Worm (Caenorhabditis elegans) whole organism, mixed stage, embryonic: ENCODE data around the gene pals-29.
"Not testable (repeated sequence)": the region's sequence is repeated elsewhere in the genome, so short reads cannot be mapped to it uniquely, and the experiment has no call there.

ENCODE experiments used
- bed-3 ChIP-seq: fragments of 200-800 bp; sonication (Bioruptor generic); optimal IDR thresholded peaks from 3 replicates; lab custom pipeline; 2018; ENCODE audit warnings: mild to moderate bottlenecking, missing genetic modification characterization, moderate library complexity, missing compliant biosample characterization
- ceh-39 ChIP-seq: fragments of 150-350 bp; optimal IDR thresholded peaks from 2 replicates; lab custom pipeline; 2014; ENCODE audit warnings: missing biosample characterization, missing genetic modification characterization
- ceh-43 ChIP-seq: fragments of 200-800 bp; sonication (Bioruptor generic); optimal IDR thresholded peaks from 2 replicates; lab custom pipeline; 2018; ENCODE audit warnings: mild to moderate bottlenecking, missing genetic modification characterization, moderate library complexity, missing compliant biosample characterization
- ceh-83 ChIP-seq: fragments of 200-800 bp; sonication (Bioruptor generic); optimal IDR thresholded peaks from 2 replicates; lab custom pipeline; 2018; ENCODE audit warnings: mild to moderate bottlenecking, missing genetic modification characterization, missing compliant biosample characterization
- ces-1 ChIP-seq: fragments of 150-350 bp; optimal IDR thresholded peaks from 2 replicates; lab custom pipeline; 2014; ENCODE audit warnings: missing biosample characterization, missing genetic modification reagents, missing genetic modification characterization
- cnd-1 ChIP-seq: fragments of 200-800 bp; sonication (Bioruptor generic); optimal IDR thresholded peaks from 2 replicates; lab custom pipeline; 2018; ENCODE audit warnings: mild to moderate bottlenecking, missing genetic modification characterization, missing compliant biosample characterization
- drap-1 ChIP-seq: fragments of 200-800 bp; sonication (Bioruptor generic); optimal IDR thresholded peaks from 3 replicates; lab custom pipeline; 2018; ENCODE audit warnings: mild to moderate bottlenecking, missing genetic modification characterization, missing compliant biosample characterization
- elt-1 ChIP-seq: sonication (generic microtip); optimal IDR thresholded peaks from 2 replicates; lab custom pipeline; 2017; ENCODE audit warnings: missing genetic modification characterization, mild to moderate bottlenecking, missing compliant biosample characterization, antibody characterized with exemption, moderate library complexity, borderline replicate concordance; ENCODE audit not compliant: insufficient read depth
- elt-3 ChIP-seq: fragments of 150-350 bp; optimal IDR thresholded peaks from 2 replicates; lab custom pipeline; 2014; ENCODE audit warnings: missing biosample characterization, missing genetic modification characterization
- flh-1 ChIP-seq: fragments of 200-800 bp; sonication (Bioruptor generic); optimal IDR thresholded peaks from 2 replicates; lab custom pipeline; 2018; ENCODE audit warnings: mild to moderate bottlenecking, missing genetic modification characterization, moderate library complexity, missing compliant biosample characterization
- ham-2 ChIP-seq: fragments of 200-800 bp; sonication (Bioruptor generic); optimal IDR thresholded peaks from 2 replicates; lab custom pipeline; 2018; ENCODE audit warnings: mild to moderate bottlenecking, missing genetic modification characterization, missing compliant biosample characterization
- lin-32 ChIP-seq: fragments of 200-800 bp; sonication (Bioruptor generic); optimal IDR thresholded peaks from 2 replicates; lab custom pipeline; 2018; ENCODE audit warnings: mild to moderate bottlenecking, missing genetic modification characterization, missing compliant biosample characterization
- lsy-2 ChIP-seq: fragments of 150-350 bp; optimal IDR thresholded peaks from 2 replicates; lab custom pipeline; 2014; ENCODE audit warnings: missing biosample characterization, missing genetic modification characterization
- mab-5 ChIP-seq: fragments of 150-350 bp; optimal IDR thresholded peaks from 2 replicates; lab custom pipeline; 2014; ENCODE audit warnings: missing biosample characterization, missing genetic modification characterization
- mep-1 ChIP-seq: fragments of 150-350 bp; optimal IDR thresholded peaks from 2 replicates; lab custom pipeline; 2017; ENCODE audit warnings: missing biosample characterization, missing genetic modification reagents, missing genetic modification characterization, inconsistent platforms
- mls-2 ChIP-seq: sonication (generic microtip); optimal IDR thresholded peaks from 2 replicates; lab custom pipeline; 2016; ENCODE audit warnings: mild to moderate bottlenecking, missing genetic modification characterization, moderate library complexity, missing compliant biosample characterization
- nhr-12 ChIP-seq: fragments of 150-350 bp; optimal IDR thresholded peaks from 2 replicates; lab custom pipeline; 2014; ENCODE audit warnings: missing biosample characterization, missing genetic modification characterization
- nhr-237 ChIP-seq: fragments of 150-350 bp; optimal IDR thresholded peaks from 2 replicates; lab custom pipeline; 2014; ENCODE audit warnings: missing biosample characterization, missing genetic modification characterization
- nhr-28 ChIP-seq: fragments of 150-350 bp; optimal IDR thresholded peaks from 2 replicates; lab custom pipeline; 2014; ENCODE audit warnings: missing biosample characterization, missing genetic modification characterization
- nhr-76 ChIP-seq: sonication (generic microtip); optimal IDR thresholded peaks from 2 replicates; lab custom pipeline; 2017; ENCODE audit warnings: missing biosample characterization, missing genetic modification characterization
- pha-4 ChIP-seq: fragments of 150-350 bp; optimal IDR thresholded peaks from 2 replicates; lab custom pipeline; 2018; ENCODE audit warnings: missing biosample characterization, missing genetic modification reagents, missing genetic modification characterization
- sem-2 ChIP-seq: fragments of 200-800 bp; sonication (Bioruptor generic); optimal IDR thresholded peaks from 2 replicates; lab custom pipeline; 2018; ENCODE audit warnings: mild to moderate bottlenecking, missing genetic modification characterization, missing compliant biosample characterization
- snpc-4 ChIP-seq: fragments of 150-350 bp; optimal IDR thresholded peaks from 2 replicates; lab custom pipeline; 2014; ENCODE audit warnings: missing biosample characterization, missing genetic modification characterization
- sptf-1 ChIP-seq: sonication (generic microtip); optimal IDR thresholded peaks from 2 replicates; lab custom pipeline; 2017; ENCODE audit warnings: mild to moderate bottlenecking, missing genetic modification characterization, moderate library complexity, missing compliant biosample characterization
- tbx-8 ChIP-seq: fragments of 200-800 bp; sonication (Bioruptor generic); optimal IDR thresholded peaks from 2 replicates; lab custom pipeline; 2018; ENCODE audit warnings: mild to moderate bottlenecking, missing genetic modification characterization, moderate library complexity, missing compliant biosample characterization
- unc-120 ChIP-seq: sonication (generic microtip); optimal IDR thresholded peaks from 2 replicates; lab custom pipeline; 2017; ENCODE audit warnings: missing genetic modification characterization, missing compliant biosample characterization; ENCODE audit not compliant: poor library complexity, severe bottlenecking
- unc-39 ChIP-seq: fragments of 150-350 bp; optimal IDR thresholded peaks from 2 replicates; lab custom pipeline; 2014; ENCODE audit warnings: missing biosample characterization, missing genetic modification characterization
- unc-62 ChIP-seq: fragments of 150-350 bp; optimal IDR thresholded peaks from 2 replicates; lab custom pipeline; 2014; ENCODE audit warnings: missing biosample characterization, missing genetic modification reagents, missing genetic modification characterization
- zip-8 ChIP-seq: fragments of 150-350 bp; optimal IDR thresholded peaks from 2 replicates; lab custom pipeline; 2014; ENCODE audit warnings: missing biosample characterization, missing genetic modification characterization
- ztf-11 ChIP-seq: fragments of 150-350 bp; optimal IDR thresholded peaks from 2 replicates; lab custom pipeline; 2014; ENCODE audit warnings: missing biosample characterization, missing genetic modification characterization

pals-29 gene

DNA sequence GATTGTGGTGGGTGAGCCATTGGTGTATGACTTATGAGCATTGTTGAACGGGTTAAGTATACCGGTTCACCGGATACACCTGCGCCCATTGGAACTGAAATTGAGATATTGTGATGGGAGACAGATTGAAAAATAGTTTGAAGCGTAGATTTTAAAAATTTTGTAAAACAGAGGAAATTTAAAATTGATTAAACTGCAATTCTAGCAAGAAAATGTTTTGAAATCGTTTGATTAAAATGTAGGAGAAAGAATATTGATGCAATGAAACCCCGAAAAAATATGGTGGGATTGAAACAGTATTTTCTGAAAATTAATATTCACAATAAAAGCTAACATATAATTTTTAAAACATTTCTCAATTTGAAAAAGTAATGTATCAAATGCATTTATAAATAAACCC lies 12.4 kb upstream of the pals-29 start, which contains the start of gene Y57G11B.6:
Gene Y57G11B.6, minus strand, starts transcription at position 101 of the 400 bp plus-strand sequence.
- TF ChIP-seq ztf-11 (no peak), nhr-76 (tag; lab: Kevin White, UChicago) (no peak), pha-4 (tag; lab: Kevin White, UChicago) (no peak), tbx-8 (GFP tag; lab: Kevin White, UChicago) (no peak), bed-3 (no peak), flh-1 (GFP tag; lab: Kevin White, UChicago) (no peak)
- TF ChIP-seq, all 35 proteins: peak for 0

DNA sequence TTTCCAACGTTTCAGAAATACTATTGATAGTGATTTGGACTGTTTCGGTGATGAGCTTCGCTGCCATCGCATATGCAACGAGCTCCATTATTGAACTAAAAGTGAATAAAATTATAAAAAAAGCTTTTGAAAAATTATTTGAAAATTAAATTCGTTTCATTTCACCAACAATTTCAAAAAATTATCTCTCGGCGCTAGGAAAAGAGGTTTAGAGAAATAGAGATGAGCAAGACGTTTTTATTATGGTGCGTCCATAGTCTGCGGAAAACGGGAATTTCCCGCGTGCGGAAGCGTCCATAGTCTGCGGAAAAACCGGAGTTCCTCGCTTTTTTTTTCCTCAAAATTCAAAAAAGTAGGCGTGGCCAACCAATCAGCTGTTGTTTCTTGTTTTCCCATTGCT lies 9.5 kb upstream of the pals-29 start, which contains the start of gene pals-30:
Gene pals-30, minus strand, starts transcription at position 101 of the 400 bp plus-strand sequence.
- TF ChIP-seq ceh-39 (tag; lab: Kevin White, UChicago); mab-5 (tag; lab: Kevin White, UChicago); elt-3: not testable (repeated sequence)

DNA sequence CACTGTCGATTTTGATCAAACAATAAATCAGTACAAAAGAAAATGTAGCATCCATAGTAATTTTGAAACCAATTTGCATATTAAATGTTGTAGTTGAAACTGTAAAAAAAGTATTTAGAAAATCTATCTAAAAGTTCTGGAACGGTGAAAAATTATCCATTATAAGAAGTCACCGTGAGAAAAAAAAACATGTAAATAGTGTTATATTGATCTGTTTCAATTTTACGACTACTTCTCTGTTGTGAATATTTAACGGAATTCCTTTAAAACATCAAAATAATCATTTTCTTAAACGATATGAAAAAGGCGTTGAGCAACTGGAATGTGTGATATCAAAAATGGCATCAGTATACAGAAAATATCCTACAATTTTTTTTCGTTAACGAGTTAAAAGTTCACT lies 6.9 kb upstream of the pals-29 start, which contains the start of gene T27E7.9:
Gene T27E7.9, minus strand, starts transcription at position 101 of the 400 bp plus-strand sequence.
- TF ChIP-seq elt-1: no peak

DNA sequence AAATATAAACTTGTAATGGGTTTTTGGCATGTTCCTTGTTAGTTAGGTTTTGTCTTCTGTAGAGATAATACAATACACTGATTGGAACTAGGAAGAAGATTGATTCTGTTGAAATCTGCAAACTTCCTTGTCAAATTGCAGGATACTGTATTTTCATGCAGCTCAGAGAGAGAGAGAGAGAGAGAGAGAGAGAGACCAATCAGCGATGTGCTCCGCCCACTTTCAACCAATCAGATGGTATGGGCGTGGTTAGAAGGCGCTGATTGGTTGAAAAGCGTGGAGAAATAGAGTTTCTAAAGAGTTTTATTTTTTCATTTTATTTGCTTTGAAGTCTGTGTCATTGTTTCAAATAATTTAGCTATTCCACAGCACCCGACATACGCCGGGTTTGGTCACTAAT lies 4.9 kb upstream of the pals-29 start:
- TF ChIP-seq sem-2 (GFP tag; lab: Kevin White, UChicago) (no peak), bed-3 (no peak), sptf-1 (no peak), unc-39 (no peak), ceh-83 (GFP tag; lab: Kevin White, UChicago) (no peak), lin-32 (no peak), ces-1 (GFP tag; lab: Kevin White, UChicago) (no peak), elt-1 (no peak), mep-1 (tag; lab: Kevin White, UChicago) (no peak), snpc-4 (no peak), pha-4 (tag; lab: Kevin White, UChicago) (no peak), cnd-1 (tag; lab: Kevin White, UChicago) (no peak), flh-1 (GFP tag; lab: Kevin White, UChicago) (no peak), unc-120 (tag; lab: Kevin White, UChicago) (no peak), nhr-237 (tag; lab: Kevin White, UChicago) (no peak), mls-2 (tag; lab: Kevin White, UChicago) (no peak)

- no peak for TF ChIP-seq unc-120 (tag; lab: Kevin White, UChicago)
- TF ChIP-seq lsy-2 (tag; lab: Kevin White, UChicago): no peak
- no peak for TF ChIP-seq ham-2
- no peak for TF ChIP-seq ceh-43
- no peak for TF ChIP-seq sptf-1
- TF ChIP-seq ceh-83 (GFP tag; lab: Kevin White, UChicago): no peak
- TF ChIP-seq zip-8 (tag; lab: Kevin White, UChicago): no peak
- TF ChIP-seq nhr-76 (tag; lab: Kevin White, UChicago): no peak
- TF ChIP-seq flh-1 (GFP tag; lab: Kevin White, UChicago): no peak
- no peak for TF ChIP-seq drap-1 (GFP tag; lab: Kevin White, UChicago)
- no peak for TF ChIP-seq ceh-39 (tag; lab: Kevin White, UChicago)
- no peak for TF ChIP-seq mep-1 (tag; lab: Kevin White, UChicago)
- no peak for TF ChIP-seq lin-32
- no peak for TF ChIP-seq unc-62 (GFP tag; lab: Kevin White, UChicago)
Observed at ce11 chrIV:14536911-14537310, 5.5 kb downstream of the pals-29 start, which contains the start of gene T27E7.5. Gene T27E7.5 (plus strand): TSS chrIV:14537163.

DNA sequence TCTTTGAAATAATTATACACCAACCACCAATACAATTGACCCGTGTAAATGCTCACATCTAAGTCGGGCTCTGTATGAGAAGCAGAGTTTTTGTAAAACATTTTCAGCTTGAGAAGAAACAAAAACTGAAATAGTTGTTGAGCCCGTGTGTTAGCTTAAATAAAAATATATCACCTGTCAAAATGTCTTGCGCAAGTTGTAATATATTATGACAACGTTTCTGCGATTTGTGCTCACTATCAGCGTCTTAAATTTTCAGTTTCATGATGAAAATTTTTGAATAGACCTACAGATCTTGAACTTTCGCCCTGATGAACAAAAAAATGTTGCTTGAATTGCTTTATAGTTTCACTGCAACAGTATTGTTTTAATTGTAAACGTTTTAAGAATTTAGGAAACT lies 7.5 kb downstream of the pals-29 start, which contains the start of gene T27E7.4:
Gene T27E7.4, minus strand, starts transcription at position 101 of the 400 bp plus-strand sequence.
- TF ChIP-seq ceh-39 (tag; lab: Kevin White, UChicago): no peak
- TF ChIP-seq flh-1 (GFP tag; lab: Kevin White, UChicago): no peak
- TF ChIP-seq unc-39: no peak
- no peak for TF ChIP-seq zip-8 (tag; lab: Kevin White, UChicago)
- TF ChIP-seq pha-4 (tag; lab: Kevin White, UChicago): no peak
- TF ChIP-seq mep-1 (tag; lab: Kevin White, UChicago): no peak
- TF ChIP-seq cnd-1 (tag; lab: Kevin White, UChicago): no peak
- TF ChIP-seq ces-1 (GFP tag; lab: Kevin White, UChicago): no peak
- no peak for TF ChIP-seq lsy-2 (tag; lab: Kevin White, UChicago)
- no peak for TF ChIP-seq elt-1
- no peak for TF ChIP-seq nhr-28 (tag; lab: Kevin White, UChicago)
- no peak for TF ChIP-seq snpc-4
- no peak for TF ChIP-seq nhr-12 (tag; lab: Kevin White, UChicago)
- TF ChIP-seq nhr-237 (tag; lab: Kevin White, UChicago): no peak
- no peak for TF ChIP-seq sem-2 (GFP tag; lab: Kevin White, UChicago)
- no peak for TF ChIP-seq sptf-1
- TF ChIP-seq nhr-76 (tag; lab: Kevin White, UChicago): no peak
